Worm (Caenorhabditis elegans): ENCODE results near the gene pxl-1.

pxl-1 gene

ce11 chrIII:5895913-5896312, at the start of gene pxl-1:
Gene pxl-1, minus strand, starts transcription at chrIII:5896013.
- TF ChIP-seq flt-1 (GFP tag; IDR thresholded peaks at IDR 0.05) (no peak), tab-1 (GFP tag; IDR thresholded peaks at IDR 0.05) (no peak), ztf-23 (GFP tag; IDR thresholded peaks at IDR 0.05) (no peak), ref-1 (GFP tag; conservative IDR thresholded peaks at IDR 0.05) (no peak), ztf-29 (GFP tag; IDR thresholded peaks at IDR 0.05) (no peak), klf-2 (GFP tag; conservative IDR thresholded peaks at IDR 0.05) (no peak), cog-1 (tag; optimal IDR thresholded peaks at IDR 0.05) (no peak), T22C8.4 (GFP tag; IDR thresholded peaks at IDR 0.05) (no peak), med-1 (GFP tag; optimal IDR thresholded peaks at IDR 0.05; ENCODE audit: insufficient read depth) (no peak)

- no peak for TF ChIP-seq flt-1 (GFP tag; IDR thresholded peaks at IDR 0.05)
- no peak for TF ChIP-seq cog-1 (tag; optimal IDR thresholded peaks at IDR 0.05)
- no peak for TF ChIP-seq ref-1 (GFP tag; conservative IDR thresholded peaks at IDR 0.05)
- TF ChIP-seq klf-2 (GFP tag; conservative IDR thresholded peaks at IDR 0.05): no peak
- no peak for TF ChIP-seq med-1 (GFP tag; optimal IDR thresholded peaks at IDR 0.05; ENCODE audit: insufficient read depth)
- TF ChIP-seq T22C8.4 (GFP tag; IDR thresholded peaks at IDR 0.05): 0 out of 2 replicates have a peak, but pooled peaks have one; percentile 7
- no peak for TF ChIP-seq ztf-23 (GFP tag; IDR thresholded peaks at IDR 0.05)
- TF ChIP-seq tab-1 (GFP tag; IDR thresholded peaks at IDR 0.05): 0 out of 2 replicates have a peak, but pooled peaks have one; percentile 20
- no peak for TF ChIP-seq ztf-29 (GFP tag; IDR thresholded peaks at IDR 0.05)
Measured at ce11 chrIII:5943368-5944180, 47.8 kb upstream of the pxl-1 start.

- TF ChIP-seq ztf-23 (GFP tag; IDR thresholded peaks at IDR 0.05) (no peak), klf-2 (GFP tag; conservative IDR thresholded peaks at IDR 0.05) (no peak), T22C8.4 (GFP tag; IDR thresholded peaks at IDR 0.05) (no peak), med-1 (GFP tag; optimal IDR thresholded peaks at IDR 0.05; ENCODE audit: insufficient read depth) (no peak), ztf-29 (GFP tag; IDR thresholded peaks at IDR 0.05) (no peak), flt-1 (GFP tag; IDR thresholded peaks at IDR 0.05) (no peak)
Measured at ce11 chrIII:5942104-5942503, 46.3 kb upstream of the pxl-1 start.

DNA sequence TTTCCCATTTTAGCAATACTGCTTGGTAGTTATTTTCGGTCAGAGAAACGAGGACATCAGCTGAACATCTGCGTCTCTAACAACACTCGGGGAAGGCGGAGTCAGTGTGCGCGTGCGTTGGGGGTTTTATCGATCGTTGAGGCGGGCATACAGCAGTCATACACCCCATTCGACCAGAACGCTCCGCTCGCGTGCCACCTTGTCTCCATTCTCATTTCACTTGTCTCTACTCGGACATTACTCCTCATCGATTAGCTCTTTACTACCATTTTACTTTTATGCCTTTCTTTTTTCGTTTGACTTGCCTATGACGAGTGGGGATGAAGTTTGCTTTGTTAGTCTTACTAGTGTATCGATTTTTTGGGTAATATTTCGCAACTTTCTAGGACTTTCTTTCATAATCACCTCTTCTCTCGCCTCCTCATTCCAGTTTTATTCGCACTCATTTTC, 44.7 kb upstream of the pxl-1 start:
- TF ChIP-seq klf-2 (GFP tag; conservative IDR thresholded peaks at IDR 0.05): no peak
- TF ChIP-seq med-1 (GFP tag; optimal IDR thresholded peaks at IDR 0.05; ENCODE audit: insufficient read depth): no peak
- no peak for TF ChIP-seq tab-1 (GFP tag; IDR thresholded peaks at IDR 0.05)
- 0 out of 2 replicates have a peak, but pooled peaks have one; percentile 19 for TF ChIP-seq ztf-23 (GFP tag; IDR thresholded peaks at IDR 0.05)
- TF ChIP-seq flt-1 (GFP tag; IDR thresholded peaks at IDR 0.05): peak; percentile 68; the same call in 1 of the 2 replicates
- no peak for TF ChIP-seq ztf-29 (GFP tag; IDR thresholded peaks at IDR 0.05)
- TF ChIP-seq ref-1 (GFP tag; conservative IDR thresholded peaks at IDR 0.05): no peak
- no peak for TF ChIP-seq cog-1 (tag; optimal IDR thresholded peaks at IDR 0.05)
- peak; percentile 92 for TF ChIP-seq T22C8.4 (GFP tag; IDR thresholded peaks at IDR 0.05)

DNA sequence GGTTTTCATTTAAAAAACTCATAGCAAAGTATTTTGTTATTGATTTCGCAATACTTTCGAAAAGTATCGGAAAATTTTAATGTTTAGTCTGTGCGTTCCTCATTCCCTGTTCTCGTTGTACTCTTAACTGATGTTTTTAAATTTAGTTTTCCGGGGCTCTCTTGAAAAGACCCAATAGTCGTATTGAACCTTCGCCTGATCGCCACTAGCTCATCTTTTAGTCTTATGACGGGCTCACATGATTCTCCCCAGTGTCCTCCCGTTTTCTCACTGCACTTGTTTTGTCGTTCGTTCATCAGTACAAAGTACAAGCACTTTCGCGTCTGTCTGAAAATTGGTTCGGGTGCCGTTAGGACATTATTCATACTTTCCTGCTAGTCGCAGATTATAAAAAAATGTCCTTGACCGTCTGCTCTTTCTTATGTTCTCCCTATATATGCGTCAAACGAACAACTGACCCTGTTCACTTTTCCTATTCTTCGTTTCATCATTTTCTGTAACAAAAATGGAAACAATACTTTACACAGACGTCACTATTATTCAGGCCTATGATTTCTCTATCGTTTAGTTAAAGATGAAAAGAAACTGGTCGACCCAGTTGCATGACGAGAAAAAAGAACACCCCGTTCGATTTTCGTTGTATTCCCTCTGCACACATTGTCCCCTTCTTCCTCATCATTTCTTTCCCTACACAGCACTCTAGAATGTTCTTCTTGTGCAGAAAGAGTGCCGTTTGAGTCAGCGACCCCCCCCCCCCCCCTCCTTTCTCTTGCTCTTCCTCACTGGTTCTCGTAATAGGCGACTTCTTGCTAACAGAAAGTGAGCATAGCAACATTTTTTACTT, 43.9 kb upstream of the pxl-1 start, which contains the start of gene ubq-1:
Gene ubq-1 (plus strand): TSS at position 802 of the 844 bp plus-strand sequence.
- no peak for TF ChIP-seq klf-2 (GFP tag; conservative IDR thresholded peaks at IDR 0.05)
- 0 out of 2 replicates have a peak, but pooled peaks have one; percentile 61 for TF ChIP-seq tab-1 (GFP tag; IDR thresholded peaks at IDR 0.05)
- TF ChIP-seq flt-1 (GFP tag; IDR thresholded peaks at IDR 0.05): peak; percentile 43; the same call in 1 of the 2 replicates

ce11 chrIII:5938790-5939452, 43.1 kb upstream of the pxl-1 start:
- no peak for TF ChIP-seq klf-2 (GFP tag; conservative IDR thresholded peaks at IDR 0.05)
- no peak for TF ChIP-seq T22C8.4 (GFP tag; IDR thresholded peaks at IDR 0.05)
- TF ChIP-seq ref-1 (GFP tag; conservative IDR thresholded peaks at IDR 0.05): no peak
- no peak for TF ChIP-seq flt-1 (GFP tag; IDR thresholded peaks at IDR 0.05)
- TF ChIP-seq cog-1 (tag; optimal IDR thresholded peaks at IDR 0.05): no peak

ce11 chrIII:5938013-5938412, 42.2 kb upstream of the pxl-1 start:
- TF ChIP-seq ztf-23 (GFP tag; IDR thresholded peaks at IDR 0.05) (peak; percentile 11; the same call in 1 of the 2 replicates), ztf-29 (GFP tag; IDR thresholded peaks at IDR 0.05) (no peak)

DNA sequence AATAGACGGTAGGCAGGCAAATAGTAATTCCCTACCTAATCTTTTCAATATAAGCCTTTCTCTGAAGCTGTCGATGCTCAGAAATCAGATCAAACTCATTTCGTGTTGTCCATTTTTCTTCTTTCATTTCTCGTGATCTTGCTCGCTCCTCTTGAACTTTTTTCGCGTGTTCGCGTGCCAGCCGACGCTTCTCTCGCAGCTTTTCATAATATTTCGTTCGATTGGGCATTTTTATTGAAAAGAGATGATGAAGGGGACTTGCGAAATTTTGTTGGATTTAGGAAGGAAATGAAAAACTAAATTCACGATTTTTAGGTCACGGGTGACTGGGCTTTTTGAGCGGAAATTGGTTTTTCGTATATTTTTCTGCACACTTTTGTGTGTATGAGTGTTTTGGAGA, 41.2 kb upstream of the pxl-1 start, which contains the start of gene EGAP1.1:
Gene EGAP1.1 (minus strand): TSS at position 229 of the 400 bp plus-strand sequence.
- TF ChIP-seq flt-1 (GFP tag; IDR thresholded peaks at IDR 0.05) (no peak), ref-1 (GFP tag; conservative IDR thresholded peaks at IDR 0.05) (no peak), tab-1 (GFP tag; IDR thresholded peaks at IDR 0.05) (no peak), ztf-29 (GFP tag; IDR thresholded peaks at IDR 0.05) (no peak), cog-1 (tag; optimal IDR thresholded peaks at IDR 0.05) (no peak), med-1 (GFP tag; optimal IDR thresholded peaks at IDR 0.05; ENCODE audit: insufficient read depth) (no peak), T22C8.4 (GFP tag; IDR thresholded peaks at IDR 0.05) (no peak), klf-2 (GFP tag; conservative IDR thresholded peaks at IDR 0.05) (no peak), ztf-23 (GFP tag; IDR thresholded peaks at IDR 0.05) (no peak)

ce11 chrIII:5934138-5934658, 38.4 kb upstream of the pxl-1 start:
- TF ChIP-seq ztf-29 (GFP tag; IDR thresholded peaks at IDR 0.05) (no peak), ref-1 (GFP tag; conservative IDR thresholded peaks at IDR 0.05) (no peak), klf-2 (GFP tag; conservative IDR thresholded peaks at IDR 0.05) (no peak), cog-1 (tag; optimal IDR thresholded peaks at IDR 0.05) (no peak), flt-1 (GFP tag; IDR thresholded peaks at IDR 0.05) (no peak), ztf-23 (GFP tag; IDR thresholded peaks at IDR 0.05) (no peak), med-1 (GFP tag; optimal IDR thresholded peaks at IDR 0.05; ENCODE audit: insufficient read depth) (no peak), T22C8.4 (GFP tag; IDR thresholded peaks at IDR 0.05) (no peak), tab-1 (GFP tag; IDR thresholded peaks at IDR 0.05) (no peak)

All from whole organism, midembryonic.